Fruit fly (Drosophila melanogaster): ENCODE data around the gene Sas10.

The Sas10 gene

dm6 chrX:5332259-5332862, 15.2 kb downstream of the Sas10 start, which contains the start of gene CanB (continued):
- TF ChIP-seq acj6 (GFP tag; optimal IDR thresholded peaks at IDR 0.05) (peak; percentile 24), lz (GFP tag; optimal IDR thresholded peaks at IDR 0.05) (peak; percentile 10), CG8319 (GFP tag; optimal IDR thresholded peaks at IDR 0.05) (no peak), CG3032 (tag; optimal IDR thresholded peaks at IDR 0.05) (no peak), CG7368 (GFP tag; optimal IDR thresholded peaks at IDR 0.05) (no peak), fd85E (GFP tag; optimal IDR thresholded peaks at IDR 0.05) (no peak), Gug (GFP tag; IDR thresholded peaks at IDR 0.05) (no peak)

DNA sequence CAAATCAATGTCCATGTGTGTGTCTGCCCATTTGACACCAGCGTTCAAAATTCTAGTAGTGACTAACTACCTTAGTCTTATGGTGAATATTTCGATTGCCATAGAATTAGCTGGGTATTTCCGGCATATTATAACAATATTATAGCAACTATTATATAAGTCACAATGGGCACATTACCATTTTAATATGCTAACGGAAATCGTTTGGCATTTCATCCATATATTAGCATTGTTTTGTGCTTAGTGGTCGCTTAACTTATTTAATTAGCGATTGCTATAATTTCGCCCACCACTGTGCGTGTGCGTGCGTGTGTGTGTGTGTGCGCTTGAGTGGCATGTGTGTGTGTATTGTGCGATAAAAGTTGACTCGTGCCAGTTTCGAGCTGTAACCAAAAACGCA, 19.5 kb downstream of the Sas10 start:
- TF ChIP-seq CG6854 (GFP tag; optimal IDR thresholded peaks at IDR 0.05): peak; percentile 77
- no peak for TF ChIP-seq salr (GFP tag; optimal IDR thresholded peaks at IDR 0.05)
- peak; percentile 57 for TF ChIP-seq Met (GFP tag; optimal IDR thresholded peaks at IDR 0.05)
- peak; percentile 21 for TF ChIP-seq Ets96B (tag; optimal IDR thresholded peaks at IDR 0.05)
- peak; percentile 54 for TF ChIP-seq CG15336 (GFP tag; IDR thresholded peaks at IDR 0.05)
- no peak for TF ChIP-seq Lpt (GFP tag; optimal IDR thresholded peaks at IDR 0.05)
- peak; percentile 26 for TF ChIP-seq fd59A (GFP tag; optimal IDR thresholded peaks at IDR 0.05)
- peak; percentile 28 for TF ChIP-seq CG10631 (GFP tag; optimal IDR thresholded peaks at IDR 0.05)
- peak; percentile 11; the same call in 1 of the 2 replicates for TF ChIP-seq CG11294 (GFP tag; IDR thresholded peaks at IDR 0.05)
- TF ChIP-seq CG32006 (GFP tag; optimal IDR thresholded peaks at IDR 0.05): peak; percentile 60
- no peak for TF ChIP-seq dsx (GFP tag; optimal IDR thresholded peaks at IDR 0.05; ENCODE audit: poor library complexity, severe bottlenecking)
- peak; percentile 68 for TF ChIP-seq cyc (GFP tag; optimal IDR thresholded peaks at IDR 0.05)
- peak; percentile 85 for TF ChIP-seq topi (GFP tag; optimal IDR thresholded peaks at IDR 0.05)
- no peak for TF ChIP-seq ss (GFP tag; optimal IDR thresholded peaks at IDR 0.05)
- peak; percentile 54 for TF ChIP-seq Sox14 (GFP tag; optimal IDR thresholded peaks at IDR 0.05)
- TF ChIP-seq Smox (GFP tag; optimal IDR thresholded peaks at IDR 0.05): peak; percentile 60
- TF ChIP-seq Hr38 (GFP tag; optimal IDR thresholded peaks at IDR 0.05): no peak
- no peak for TF ChIP-seq CG11762 (GFP tag; optimal IDR thresholded peaks at IDR 0.05; ENCODE audit: insufficient read depth)
- no peak for TF ChIP-seq CG9139 (GFP tag; optimal IDR thresholded peaks at IDR 0.05)
- TF ChIP-seq CG8119 (GFP tag; IDR thresholded peaks at IDR 0.05): peak; percentile 67
- peak; percentile 53 for TF ChIP-seq OdsH (GFP tag; optimal IDR thresholded peaks at IDR 0.05)
- peak; percentile 45 for TF ChIP-seq CG31627 (GFP tag; optimal IDR thresholded peaks at IDR 0.05)
- peak; percentile 9 for TF ChIP-seq CG7368 (GFP tag; optimal IDR thresholded peaks at IDR 0.05)
- TF ChIP-seq eg (GFP tag; IDR thresholded peaks at IDR 0.05): peak; percentile 43; the same call in 1 of the 3 replicates
- 0 out of 3 replicates have a peak, but pooled peaks have one; percentile 25 for TF ChIP-seq CG6163 (GFP tag; IDR thresholded peaks at IDR 0.05)
- TF ChIP-seq Hr39 (GFP tag; optimal IDR thresholded peaks at IDR 0.05): peak; percentile 41
- TF ChIP-seq Eip93F (GFP tag; optimal IDR thresholded peaks at IDR 0.05): no peak
- peak; percentile 19 for TF ChIP-seq Hr4 (GFP tag; optimal IDR thresholded peaks at IDR 0.05)
- peak; percentile 23 for TF ChIP-seq CG8319 (GFP tag; optimal IDR thresholded peaks at IDR 0.05)
- peak; percentile 34 for TF ChIP-seq CG10669 (GFP tag; optimal IDR thresholded peaks at IDR 0.05)
- TF ChIP-seq Sox15 (GFP tag; optimal IDR thresholded peaks at IDR 0.05): peak; percentile 63
- no peak for TF ChIP-seq Eip78C (GFP tag)
- no peak for TF ChIP-seq spab (GFP tag; optimal IDR thresholded peaks at IDR 0.05)
- TF ChIP-seq CG6276 (GFP tag; optimal IDR thresholded peaks at IDR 0.05): peak; percentile 64
- peak; percentile 30 for TF ChIP-seq svp (GFP tag)
- TF ChIP-seq fkh (GFP tag; optimal IDR thresholded peaks at IDR 0.05): no peak
- TF ChIP-seq CG16779 (tag; optimal IDR thresholded peaks at IDR 0.05): no peak
- no peak for TF ChIP-seq fd85E (GFP tag; optimal IDR thresholded peaks at IDR 0.05)
- TF ChIP-seq CG1621 (tag; optimal IDR thresholded peaks at IDR 0.05): peak; percentile 29
- TF ChIP-seq Eip75B (GFP tag; optimal IDR thresholded peaks at IDR 0.05): no peak
- peak; percentile 74 for TF ChIP-seq Sox102F (GFP tag; optimal IDR thresholded peaks at IDR 0.05)
- peak; percentile 22 for TF ChIP-seq CG6808 (GFP tag; optimal IDR thresholded peaks at IDR 0.05)
- TF ChIP-seq dac (GFP tag; optimal IDR thresholded peaks at IDR 0.05): peak; percentile 20
- TF ChIP-seq acj6 (GFP tag; optimal IDR thresholded peaks at IDR 0.05): peak; percentile 45
- TF ChIP-seq net (GFP tag; optimal IDR thresholded peaks at IDR 0.05): peak; percentile 1
- no peak for TF ChIP-seq CG3032 (tag; optimal IDR thresholded peaks at IDR 0.05)

Data from whole organism, prepupa.